Fruit fly (Drosophila melanogaster) whole organism, prepupa: ENCODE measurements around the gene Rsph3.
A peak's percentile ranks its signal among the peaks of the same experiment; 100 is the strongest.

Experiments used
- Blimp-1 ChIP-seq: fragments of 200-800 bp; sonication (Bioruptor generic); optimal IDR thresholded peaks from 3 replicates; lab custom pipeline; 2017; ENCODE audit warnings: missing biosample characterization, missing genetic modification characterization, mild to moderate bottlenecking, moderate library complexity, missing genetic modification reagents
- CG10631 ChIP-seq: fragments of 200-800 bp; sonication (Bioruptor generic); optimal IDR thresholded peaks from 2 replicates; lab custom pipeline; 2016; ENCODE audit warnings: missing biosample characterization, missing genetic modification characterization
- CG10669 ChIP-seq: fragments of 200-800 bp; sonication (Bioruptor generic); optimal IDR thresholded peaks from 3 replicates; lab custom pipeline; 2018; ENCODE audit warnings: missing biosample characterization, mild to moderate bottlenecking, missing genetic modification characterization, moderate library complexity
- CG11294 ChIP-seq: fragments of 200-800 bp; sonication (Bioruptor generic); IDR thresholded peaks from 2 replicates; pipeline ENCODE4 v1.3.6; 2022; ENCODE audit warnings: missing biosample characterization, missing genetic modification characterization
- CG15336 ChIP-seq: fragments of 200-800 bp; sonication (Bioruptor generic); IDR thresholded peaks from 2 replicates; pipeline ENCODE4 v1.3.6; 2022; ENCODE audit warnings: missing biosample characterization, missing genetic modification characterization
- CG1621 ChIP-seq: fragments of 200-800 bp; sonication (Bioruptor generic); optimal IDR thresholded peaks from 3 replicates; lab custom pipeline; 2018; ENCODE audit warnings: missing biosample characterization, mild to moderate bottlenecking, missing genetic modification characterization
- CG32006 ChIP-seq: fragments of 200-800 bp; sonication (Bioruptor generic); optimal IDR thresholded peaks from 3 replicates; lab custom pipeline; 2017; ENCODE audit warnings: missing biosample characterization, mild to moderate bottlenecking, missing genetic modification characterization
- CG6163 ChIP-seq: fragments of 200-800 bp; sonication (Bioruptor generic); IDR thresholded peaks from 3 replicates; pipeline ENCODE4 v1.3.6; 2022; ENCODE audit warnings: missing biosample characterization, missing genetic modification characterization
- CG6792 ChIP-seq: fragments of 200-800 bp; sonication (Bioruptor generic); optimal IDR thresholded peaks from 3 replicates; lab custom pipeline; 2016; ENCODE audit warnings: missing biosample characterization, missing genetic modification characterization
- CG6808 ChIP-seq: fragments of 200-800 bp; sonication (Bioruptor generic); optimal IDR thresholded peaks from 3 replicates; lab custom pipeline; 2017; ENCODE audit warnings: missing biosample characterization, missing genetic modification characterization, mild to moderate bottlenecking, moderate library complexity, missing genetic modification reagents
- CG6854 ChIP-seq: fragments of 200-800 bp; sonication (Bioruptor generic); optimal IDR thresholded peaks from 2 replicates; lab custom pipeline; 2017; ENCODE audit warnings: missing biosample characterization, mild to moderate bottlenecking, missing genetic modification characterization
- CG8319 ChIP-seq: fragments of 200-800 bp; sonication (Bioruptor generic); optimal IDR thresholded peaks from 3 replicates; lab custom pipeline; 2016; ENCODE audit warnings: missing biosample characterization, missing genetic modification characterization
- Ets21C ChIP-seq: fragments of 200-800 bp; sonication (Bioruptor generic); optimal IDR thresholded peaks from 3 replicates; lab custom pipeline; 2016; ENCODE audit warnings: missing biosample characterization, missing genetic modification characterization
- Gug ChIP-seq: fragments of 200-800 bp; sonication (Bioruptor generic); IDR thresholded peaks from 2 replicates; pipeline ENCODE4 v1.3.6; 2022; ENCODE audit warnings: missing biosample characterization, missing genetic modification characterization
- Hr38 ChIP-seq: sonication (Bioruptor generic); optimal IDR thresholded peaks from 2 replicates; lab custom pipeline; 2016; ENCODE audit warnings: missing biosample characterization, missing genetic modification characterization
- Hr39 ChIP-seq: fragments of 200-800 bp; sonication (Bioruptor generic); optimal IDR thresholded peaks from 2 replicates; lab custom pipeline; 2016; ENCODE audit warnings: missing biosample characterization, missing genetic modification characterization
- Hr4 ChIP-seq: fragments of 200-800 bp; sonication (Bioruptor generic); optimal IDR thresholded peaks from 3 replicates; lab custom pipeline; 2016; ENCODE audit warnings: missing biosample characterization, missing genetic modification characterization
- OdsH ChIP-seq: fragments of 200-800 bp; sonication (Bioruptor generic); optimal IDR thresholded peaks from 3 replicates; lab custom pipeline; 2016; ENCODE audit warnings: missing biosample characterization, missing genetic modification characterization
- Smox ChIP-seq: fragments of 200-800 bp; sonication (Bioruptor generic); optimal IDR thresholded peaks from 3 replicates; lab custom pipeline; 2016; ENCODE audit warnings: missing biosample characterization, missing genetic modification characterization
- Sox102F ChIP-seq: fragments of 200-800 bp; sonication (Bioruptor generic); optimal IDR thresholded peaks from 2 replicates; lab custom pipeline; 2016; ENCODE audit warnings: missing biosample characterization, mild to moderate bottlenecking, missing genetic modification characterization
- achi ChIP-seq: fragments of 200-800 bp; sonication (Bioruptor generic); optimal IDR thresholded peaks from 3 replicates; lab custom pipeline; 2016; ENCODE audit warnings: missing biosample characterization, missing genetic modification characterization
- acj6 ChIP-seq: fragments of 200-800 bp; sonication (Bioruptor generic); optimal IDR thresholded peaks from 3 replicates; lab custom pipeline; 2016; ENCODE audit warnings: missing biosample characterization, missing genetic modification characterization
- cyc ChIP-seq: fragments of 200-800 bp; sonication (Bioruptor generic); optimal IDR thresholded peaks from 3 replicates; lab custom pipeline; 2016; ENCODE audit warnings: missing biosample characterization, missing genetic modification characterization
- dac ChIP-seq: fragments of 200-800 bp; sonication (Bioruptor generic); optimal IDR thresholded peaks from 2 replicates; lab custom pipeline; 2017; ENCODE audit warnings: missing biosample characterization, mild to moderate bottlenecking, missing genetic modification characterization
- dsx ChIP-seq: fragments of 200-800 bp; optimal IDR thresholded peaks from 3 replicates; lab custom pipeline; 2019; ENCODE audit warnings: missing biosample characterization, mild to moderate bottlenecking, missing genetic modification characterization, moderate library complexity; ENCODE audit not compliant: poor library complexity, severe bottlenecking
- fd59A ChIP-seq: fragments of 200-800 bp; sonication (Bioruptor generic); optimal IDR thresholded peaks from 2 replicates; lab custom pipeline; 2017; ENCODE audit warnings: missing biosample characterization, mild to moderate bottlenecking, missing genetic modification characterization, missing genetic modification reagents
- fd85E ChIP-seq: fragments of 200-800 bp; sonication (Bioruptor generic); optimal IDR thresholded peaks from 3 replicates; lab custom pipeline; 2016; ENCODE audit warnings: missing biosample characterization, missing genetic modification characterization
- fkh ChIP-seq: fragments of 200-800 bp; sonication (Bioruptor generic); optimal IDR thresholded peaks from 3 replicates; lab custom pipeline; 2017; ENCODE audit warnings: missing biosample characterization, mild to moderate bottlenecking, missing genetic modification characterization, moderate library complexity
- pdm3 ChIP-seq: fragments of 200-800 bp; sonication (Bioruptor generic); optimal IDR thresholded peaks from 3 replicates; lab custom pipeline; 2016; ENCODE audit warnings: missing biosample characterization, missing genetic modification characterization
- spab ChIP-seq: fragments of 200-800 bp; sonication (Bioruptor generic); optimal IDR thresholded peaks from 2 replicates; lab custom pipeline; 2017; ENCODE audit warnings: missing biosample characterization, mild to moderate bottlenecking, missing genetic modification characterization, missing genetic modification reagents
- vri ChIP-seq: fragments of 200-800 bp; sonication (Bioruptor generic); optimal IDR thresholded peaks from 3 replicates; lab custom pipeline; 2016; ENCODE audit warnings: missing biosample characterization, mild to moderate bottlenecking, missing genetic modification characterization

Gene Rsph3

dm6 chr3L:6708995-6709606, 53.9 kb downstream of the Rsph3 start (continued):
- TF ChIP-seq fd59A (GFP tag; lab: Kevin White, UChicago): peak; percentile 37
- no peak for TF ChIP-seq CG15336 (GFP tag; lab: Robert Waterston, UW)
- peak; percentile 72 for TF ChIP-seq CG8319 (GFP tag; lab: Kevin White, UChicago)
- TF ChIP-seq spab (GFP tag; lab: Kevin White, UChicago): peak; percentile 9
- TF ChIP-seq CG32006 (GFP tag; lab: Kevin White, UChicago): no peak
- no peak for TF ChIP-seq CG1621 (tag; lab: Kevin White, UChicago)
- peak; percentile 40 for TF ChIP-seq Sox102F
- no peak for TF ChIP-seq CG11294 (GFP tag; lab: Robert Waterston, UW)
- peak; percentile 66 for TF ChIP-seq CG10631
- TF ChIP-seq fd85E (GFP tag; lab: Kevin White, UChicago): peak; percentile 22
- peak; percentile 74 for TF ChIP-seq cyc (GFP tag; lab: Kevin White, UChicago)
- peak; percentile 72 for TF ChIP-seq CG6792 (GFP tag; lab: Kevin White, UChicago)
- peak; percentile 75 for TF ChIP-seq OdsH (GFP tag; lab: Kevin White, UChicago)
- peak; percentile 70 for TF ChIP-seq acj6 (GFP tag; lab: Kevin White, UChicago)
- TF ChIP-seq CG10669: peak; percentile 56
- no peak for TF ChIP-seq CG6854
- peak; percentile 21 for TF ChIP-seq Hr4 (GFP tag; lab: Kevin White, UChicago)
- peak; percentile 61 for TF ChIP-seq Smox
- TF ChIP-seq achi (GFP tag; lab: Kevin White, UChicago): peak; percentile 54
- TF ChIP-seq Hr38 (GFP tag; lab: Kevin White, UChicago): no peak
- no peak for TF ChIP-seq dsx (GFP tag; lab: Kevin White, UChicago)
- peak; percentile 20 for TF ChIP-seq Blimp-1 (GFP tag; lab: Kevin White, UChicago)
- TF ChIP-seq Gug (GFP tag; lab: Robert Waterston, UW): peak; percentile 60
- peak; percentile 85 for TF ChIP-seq fkh

- no peak for TF ChIP-seq CG6163 (GFP tag; lab: Robert Waterston, UW)
- TF ChIP-seq Ets21C (GFP tag; lab: Kevin White, UChicago): no peak
- TF ChIP-seq CG6808 (GFP tag; lab: Kevin White, UChicago): no peak
- no peak for TF ChIP-seq dac (GFP tag; lab: Kevin White, UChicago)
- no peak for TF ChIP-seq Hr39 (GFP tag; lab: Kevin White, UChicago)
- TF ChIP-seq vri (GFP tag; lab: Kevin White, UChicago): no peak
- TF ChIP-seq fd59A (GFP tag; lab: Kevin White, UChicago): no peak
- no peak for TF ChIP-seq CG8319 (GFP tag; lab: Kevin White, UChicago)
- TF ChIP-seq pdm3: no peak
- no peak for TF ChIP-seq CG10631
Observed at dm6 chr3L:6706723-6707591, 56.1 kb downstream of the Rsph3 start.
